Fruit fly (Drosophila melanogaster): ENCODE data around the gene ham.

ham gene

dm6 chr2L:18753242-18753641 lies 39.5 kb downstream of the ham start:
- no peak for TF ChIP-seq pan (optimal IDR thresholded peaks at IDR 0.05)
- TF ChIP-seq CG8478 (optimal IDR thresholded peaks at IDR 0.05) = no peak
- TF ChIP-seq psq (optimal IDR thresholded peaks at IDR 0.05) = no peak
- TF ChIP-seq Dll (optimal IDR thresholded peaks at IDR 0.05) = no peak
- TF ChIP-seq usp (GFP tag; optimal IDR thresholded peaks at IDR 0.05) = no peak
- TF ChIP-seq EcR (GFP tag; optimal IDR thresholded peaks at IDR 0.05) = no peak

DNA sequence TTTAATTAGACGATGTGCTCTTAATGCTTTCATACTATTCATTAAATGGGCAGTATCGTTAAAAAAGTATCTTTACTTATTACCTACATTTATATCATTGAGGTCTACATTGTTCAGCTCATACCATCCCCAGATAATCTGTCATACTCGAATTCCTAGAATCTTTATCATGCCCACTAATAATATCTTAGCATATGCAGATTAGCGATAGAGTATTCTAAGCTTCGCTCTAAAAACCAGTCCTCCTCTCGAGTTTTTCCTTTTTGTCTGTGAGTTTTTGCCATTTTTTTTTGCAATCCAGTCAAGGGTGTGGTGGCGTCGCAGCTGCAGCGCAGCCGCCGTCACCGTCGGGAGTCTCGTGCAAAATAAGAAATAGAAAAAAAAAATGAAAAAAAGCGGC lies 39.9 kb downstream of the ham start:
- TF ChIP-seq usp (GFP tag; optimal IDR thresholded peaks at IDR 0.05) (no peak), CG8478 (optimal IDR thresholded peaks at IDR 0.05) (no peak), psq (optimal IDR thresholded peaks at IDR 0.05) (no peak), EcR (GFP tag; optimal IDR thresholded peaks at IDR 0.05) (no peak), Dll (optimal IDR thresholded peaks at IDR 0.05) (no peak), pan (optimal IDR thresholded peaks at IDR 0.05) (no peak)

dm6 chr2L:18752038-18752437 lies 40.7 kb downstream of the ham start:
- TF ChIP-seq Dll (optimal IDR thresholded peaks at IDR 0.05) = no peak
- no peak for TF ChIP-seq psq (optimal IDR thresholded peaks at IDR 0.05)
- TF ChIP-seq EcR (GFP tag; optimal IDR thresholded peaks at IDR 0.05) = no peak
- no peak for TF ChIP-seq CG8478 (optimal IDR thresholded peaks at IDR 0.05)
- TF ChIP-seq pan (optimal IDR thresholded peaks at IDR 0.05) = no peak
- TF ChIP-seq usp (GFP tag; optimal IDR thresholded peaks at IDR 0.05) = no peak

DNA sequence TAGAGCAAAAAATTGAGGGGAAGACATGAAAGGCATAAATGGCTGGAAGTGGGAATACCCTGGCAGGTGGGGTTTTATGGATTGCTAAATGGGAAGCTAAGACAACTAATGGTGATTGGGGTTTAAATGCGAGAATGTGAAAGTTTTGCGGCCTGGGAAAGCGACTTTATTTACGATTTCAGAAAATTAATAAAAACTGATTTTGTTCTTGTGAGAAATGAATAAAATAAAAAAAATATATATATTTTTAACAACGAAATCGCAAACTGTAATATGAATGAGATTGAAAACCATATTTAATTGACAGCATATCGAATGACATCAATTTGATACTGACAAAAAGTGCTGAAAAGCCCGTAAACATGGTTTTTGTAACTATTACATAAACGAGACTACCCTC lies 41.4 kb downstream of the ham start:
- no peak for TF ChIP-seq pan (optimal IDR thresholded peaks at IDR 0.05)
- no peak for TF ChIP-seq CG8478 (optimal IDR thresholded peaks at IDR 0.05)
- TF ChIP-seq psq (optimal IDR thresholded peaks at IDR 0.05) = no peak
- TF ChIP-seq Dll (optimal IDR thresholded peaks at IDR 0.05) = no peak
- no peak for TF ChIP-seq usp (GFP tag; optimal IDR thresholded peaks at IDR 0.05)
- TF ChIP-seq EcR (GFP tag; optimal IDR thresholded peaks at IDR 0.05) = no peak

DNA sequence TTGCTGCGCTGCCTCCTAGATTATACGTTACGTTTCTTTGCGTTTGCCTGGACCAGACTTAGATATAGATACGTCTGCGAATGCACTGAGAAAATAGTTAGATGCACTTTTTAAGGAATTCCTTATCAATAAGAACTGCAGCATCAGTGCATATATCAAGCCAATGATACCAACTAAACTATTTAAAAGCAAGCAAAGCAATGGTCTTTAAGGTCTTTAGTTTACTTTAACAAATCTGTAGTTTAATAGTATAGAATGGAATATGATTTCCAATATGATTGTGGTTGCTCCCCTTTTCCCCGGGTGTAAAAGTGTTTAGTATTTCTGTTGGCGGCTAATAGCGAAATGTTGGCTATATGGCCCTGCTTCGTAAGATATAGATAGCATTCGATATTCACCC lies 46.0 kb downstream of the ham start:
- no peak for TF ChIP-seq pan (optimal IDR thresholded peaks at IDR 0.05)
- no peak for TF ChIP-seq psq (optimal IDR thresholded peaks at IDR 0.05)
- no peak for TF ChIP-seq CG8478 (optimal IDR thresholded peaks at IDR 0.05)

DNA sequence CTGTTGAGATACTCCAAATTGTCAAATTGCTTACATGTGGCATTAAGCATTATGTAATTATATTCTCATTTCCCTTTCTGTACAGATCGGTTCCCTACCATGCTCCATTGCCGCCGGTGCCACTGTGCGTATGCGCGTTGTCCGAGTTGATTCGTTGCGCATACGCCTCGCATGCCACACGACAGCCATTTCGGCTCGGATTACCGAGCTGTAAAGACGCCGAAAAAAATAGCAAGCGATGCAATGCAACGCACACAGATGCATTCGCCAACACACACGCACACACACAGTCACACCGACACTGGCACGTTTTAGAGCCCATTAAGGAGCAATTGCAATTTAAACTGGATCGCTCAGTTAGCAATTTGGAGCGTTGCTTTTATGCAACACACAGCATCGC lies 47.3 kb downstream of the ham start:
- no peak for TF ChIP-seq EcR (GFP tag; optimal IDR thresholded peaks at IDR 0.05)
- TF ChIP-seq Dll (optimal IDR thresholded peaks at IDR 0.05) = no peak
- TF ChIP-seq pan (optimal IDR thresholded peaks at IDR 0.05) = no peak
- TF ChIP-seq CG8478 (optimal IDR thresholded peaks at IDR 0.05) = no peak
- no peak for TF ChIP-seq usp (GFP tag; optimal IDR thresholded peaks at IDR 0.05)
- TF ChIP-seq psq (optimal IDR thresholded peaks at IDR 0.05) = no peak

dm6 chr2L:18743896-18744295 lies 48.8 kb downstream of the ham start:
- TF ChIP-seq Dll (optimal IDR thresholded peaks at IDR 0.05) = no peak
- TF ChIP-seq usp (GFP tag; optimal IDR thresholded peaks at IDR 0.05) = no peak
- TF ChIP-seq EcR (GFP tag; optimal IDR thresholded peaks at IDR 0.05) = no peak
- TF ChIP-seq CG8478 (optimal IDR thresholded peaks at IDR 0.05) = no peak
- no peak for TF ChIP-seq pan (optimal IDR thresholded peaks at IDR 0.05)
- no peak for TF ChIP-seq psq (optimal IDR thresholded peaks at IDR 0.05)

DNA sequence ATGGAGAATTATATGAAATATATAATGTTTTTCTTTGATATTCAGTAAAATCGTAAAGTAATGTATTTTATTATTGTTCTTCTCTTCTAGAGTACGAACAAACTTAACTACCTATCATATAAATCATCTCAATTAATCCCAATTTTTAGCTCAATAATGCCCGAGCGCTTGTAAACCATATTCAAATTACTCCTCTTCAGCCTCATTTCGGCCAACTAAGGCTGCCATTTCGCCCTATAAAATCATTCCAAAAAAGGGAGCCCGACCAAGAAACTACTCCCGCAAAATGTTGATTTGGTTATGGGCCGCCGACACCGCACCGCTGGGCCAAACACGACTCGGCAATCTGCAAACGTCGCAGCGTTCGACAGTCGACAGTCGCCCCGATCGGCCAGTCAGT lies 50.0 kb downstream of the ham start:
- TF ChIP-seq pan (optimal IDR thresholded peaks at IDR 0.05) (no peak), usp (GFP tag; optimal IDR thresholded peaks at IDR 0.05) (no peak), CG8478 (optimal IDR thresholded peaks at IDR 0.05) (no peak), psq (optimal IDR thresholded peaks at IDR 0.05) (no peak)

- no peak for TF ChIP-seq psq (optimal IDR thresholded peaks at IDR 0.05)
- no peak for TF ChIP-seq EcR (GFP tag; optimal IDR thresholded peaks at IDR 0.05)
- no peak for TF ChIP-seq Dll (optimal IDR thresholded peaks at IDR 0.05)
- no peak for TF ChIP-seq pan (optimal IDR thresholded peaks at IDR 0.05)
- TF ChIP-seq usp (GFP tag; optimal IDR thresholded peaks at IDR 0.05) = no peak
- TF ChIP-seq CG8478 (optimal IDR thresholded peaks at IDR 0.05) = no peak
Observed at dm6 chr2L:18740010-18740409, 52.7 kb downstream of the ham start, which contains the start of the genes CG42752 and CG15167. Gene CG42752 (minus strand): TSS chr2L:18740110. Gene CG15167 (plus strand): TSS chr2L:18740358.

DNA sequence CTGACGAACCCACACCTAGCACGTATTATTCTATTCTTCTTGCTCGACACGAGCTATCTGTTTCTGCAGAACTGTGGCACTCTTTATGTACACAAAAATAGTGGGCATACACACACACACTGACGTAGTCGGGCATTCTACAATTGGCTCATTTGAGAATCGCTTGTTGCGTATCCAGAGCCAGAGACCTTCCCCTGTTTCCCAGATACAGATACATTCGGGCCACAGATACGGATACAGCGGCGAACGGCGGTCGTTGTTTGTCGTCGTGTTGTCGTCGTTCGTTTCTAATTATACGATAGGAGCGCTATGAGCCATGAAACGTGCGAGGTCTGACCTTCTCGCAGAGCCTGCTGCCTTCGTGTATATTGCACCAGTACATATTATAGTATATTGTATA lies 55.5 kb downstream of the ham start:
- no peak for TF ChIP-seq CG8478 (optimal IDR thresholded peaks at IDR 0.05)
- TF ChIP-seq Dll (optimal IDR thresholded peaks at IDR 0.05) = no peak
- TF ChIP-seq psq (optimal IDR thresholded peaks at IDR 0.05) = no peak
- no peak for TF ChIP-seq EcR (GFP tag; optimal IDR thresholded peaks at IDR 0.05)
- no peak for TF ChIP-seq pan (optimal IDR thresholded peaks at IDR 0.05)
- TF ChIP-seq usp (GFP tag; optimal IDR thresholded peaks at IDR 0.05) = no peak

DNA sequence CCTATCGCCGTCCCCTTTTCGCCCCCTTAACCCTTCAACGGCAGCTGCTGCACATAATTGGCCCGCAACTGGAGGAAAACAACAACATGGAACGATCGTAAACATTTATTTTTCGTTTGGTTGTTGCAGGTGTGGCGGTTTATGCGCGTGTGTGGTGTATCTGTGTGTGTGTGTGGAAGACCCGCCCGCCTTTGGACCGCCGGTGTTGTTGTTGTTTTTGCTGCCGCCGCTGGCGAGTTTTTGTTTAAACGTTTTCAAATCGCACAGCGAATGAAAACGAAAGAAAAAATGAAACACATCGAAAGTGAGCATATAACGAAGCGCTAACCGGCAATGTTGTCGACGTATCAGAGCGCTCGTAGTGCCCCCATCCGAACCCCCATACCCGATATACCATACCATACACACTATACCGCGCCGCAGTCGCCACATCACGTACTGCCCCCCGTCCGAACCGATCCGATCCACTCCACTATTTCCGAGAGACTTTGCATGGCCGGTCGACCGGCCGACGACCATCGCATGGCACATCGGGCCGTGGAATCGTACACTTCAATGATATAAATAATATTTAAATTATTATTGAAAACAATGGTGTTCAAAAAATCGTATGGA lies 57.0 kb downstream of the ham start:
- no peak for TF ChIP-seq usp (GFP tag; optimal IDR thresholded peaks at IDR 0.05)
- no peak for TF ChIP-seq psq (optimal IDR thresholded peaks at IDR 0.05)
- TF ChIP-seq pan (optimal IDR thresholded peaks at IDR 0.05) = no peak
- no peak for TF ChIP-seq EcR (GFP tag; optimal IDR thresholded peaks at IDR 0.05)
- no peak for TF ChIP-seq Dll (optimal IDR thresholded peaks at IDR 0.05)
- TF ChIP-seq CG8478 (optimal IDR thresholded peaks at IDR 0.05) = no peak

dm6 chr2L:18732760-18733530 lies 59.8 kb downstream of the ham start:
- no peak for TF ChIP-seq psq (optimal IDR thresholded peaks at IDR 0.05)

dm6 chr2L:18732291-18732690 lies 60.4 kb downstream of the ham start, which contains the start of gene CG10348:
Gene CG10348 (minus strand): TSS chr2L:18732524.
- no peak for TF ChIP-seq CG8478 (optimal IDR thresholded peaks at IDR 0.05)
- no peak for TF ChIP-seq Dll (optimal IDR thresholded peaks at IDR 0.05)
- no peak for TF ChIP-seq EcR (GFP tag; optimal IDR thresholded peaks at IDR 0.05)
- TF ChIP-seq psq (optimal IDR thresholded peaks at IDR 0.05) = no peak
